Worm (Caenorhabditis elegans) whole organism, late embryonic: Measurements from ENCODE around the gene C44B9.3.

Experiments used
- C08G9.2 ChIP-seq: sonication (generic microtip); optimal IDR thresholded peaks from 2 replicates; lab custom pipeline; 2016; ENCODE audit warnings: mild to moderate bottlenecking, missing genetic modification characterization, moderate library complexity, missing compliant biosample characterization
- C38D4.7 ChIP-seq: fragments of 200-800 bp; sonication (Bioruptor generic); optimal IDR thresholded peaks from 2 replicates; lab custom pipeline; 2018; ENCODE audit warnings: mild to moderate bottlenecking, missing genetic modification characterization, moderate library complexity, missing compliant biosample characterization
- F13H6.1 ChIP-seq: sonication (generic microtip); optimal IDR thresholded peaks from 2 replicates; lab custom pipeline; 2016; ENCODE audit warnings: missing genetic modification characterization, missing compliant biosample characterization
- K02D7.2 ChIP-seq: sonication (generic microtip); optimal IDR thresholded peaks from 2 replicates; lab custom pipeline; 2017; ENCODE audit warnings: mild to moderate bottlenecking, missing genetic modification characterization, missing compliant biosample characterization
- K09A11.1 ChIP-seq: sonication (generic microtip); optimal IDR thresholded peaks from 2 replicates; lab custom pipeline; 2017; ENCODE audit warnings: antibody characterized with exemption, mild to moderate bottlenecking, missing genetic modification characterization, missing compliant biosample characterization; ENCODE audit not compliant: insufficient read depth
- Y22D7AL.16 ChIP-seq: sonication (generic microtip); optimal IDR thresholded peaks from 2 replicates; lab custom pipeline; 2016; ENCODE audit warnings: missing genetic modification characterization, missing compliant biosample characterization
- ahr-1 ChIP-seq: sonication (generic microtip); optimal IDR thresholded peaks from 2 replicates; lab custom pipeline; 2016; ENCODE audit warnings: missing genetic modification characterization, missing compliant biosample characterization
- ama-1 ChIP-seq: fragments of 150-350 bp; optimal IDR thresholded peaks from 2 replicates; lab custom pipeline; 2014
- ceh-14 ChIP-seq: sonication (generic microtip); optimal IDR thresholded peaks from 2 replicates; lab custom pipeline; 2016; ENCODE audit warnings: missing genotype, missing genetic modification characterization, missing compliant biosample characterization
- ceh-18 ChIP-seq: sonication (generic microtip); optimal IDR thresholded peaks from 2 replicates; lab custom pipeline; 2016; ENCODE audit warnings: missing genetic modification characterization, missing compliant biosample characterization
- ceh-19 ChIP-seq: fragments of 200-800 bp; sonication (Bioruptor generic); optimal IDR thresholded peaks from 2 replicates; lab custom pipeline; 2018; ENCODE audit warnings: mild to moderate bottlenecking, missing genetic modification characterization, missing compliant biosample characterization
- ceh-2 ChIP-seq: sonication (generic microtip); optimal IDR thresholded peaks from 2 replicates; lab custom pipeline; 2016; ENCODE audit warnings: missing genotype, missing genetic modification characterization, missing compliant biosample characterization
- ceh-30 ChIP-seq: fragments of 150-350 bp; optimal IDR thresholded peaks from 2 replicates; lab custom pipeline; 2014; ENCODE audit warnings: missing biosample characterization, missing genetic modification characterization
- ceh-31 ChIP-seq: sonication (generic microtip); optimal IDR thresholded peaks from 2 replicates; lab custom pipeline; 2016; ENCODE audit warnings: missing genetic modification characterization, missing compliant biosample characterization
- ceh-48 ChIP-seq: sonication (generic microtip); optimal IDR thresholded peaks from 2 replicates; lab custom pipeline; 2016; ENCODE audit warnings: missing genetic modification characterization, inconsistent platforms, missing compliant biosample characterization
- ceh-6 ChIP-seq: fragments of 200-800 bp; sonication (Bioruptor generic); optimal IDR thresholded peaks from 2 replicates; lab custom pipeline; 2018; ENCODE audit warnings: mild to moderate bottlenecking, missing genetic modification characterization, missing compliant biosample characterization
- ceh-9 ChIP-seq: sonication (generic microtip); optimal IDR thresholded peaks from 2 replicates; lab custom pipeline; 2016; ENCODE audit warnings: mild to moderate bottlenecking, missing genetic modification characterization, inconsistent platforms, missing compliant biosample characterization
- che-1 ChIP-seq: sonication (generic microtip); optimal IDR thresholded peaks from 2 replicates; lab custom pipeline; 2016; ENCODE audit warnings: mild to moderate bottlenecking, missing genetic modification characterization, missing compliant biosample characterization
- dve-1 ChIP-seq: sonication (generic microtip); optimal IDR thresholded peaks from 2 replicates; lab custom pipeline; 2017; ENCODE audit warnings: antibody characterized with exemption, mild to moderate bottlenecking, missing genetic modification characterization, missing compliant biosample characterization
- elt-2 ChIP-seq: sonication (generic microtip); optimal IDR thresholded peaks from 2 replicates; lab custom pipeline; 2016; ENCODE audit warnings: missing genetic modification reagents, missing genetic modification characterization, missing compliant biosample characterization
- elt-4 ChIP-seq: sonication (generic microtip); optimal IDR thresholded peaks from 2 replicates; lab custom pipeline; 2016; ENCODE audit warnings: missing genetic modification characterization, missing compliant biosample characterization
- eyg-1 ChIP-seq: sonication (generic microtip); optimal IDR thresholded peaks from 2 replicates; lab custom pipeline; 2016; ENCODE audit warnings: missing genotype, missing genetic modification characterization, missing compliant biosample characterization
- fax-1 ChIP-seq: sonication (generic microtip); optimal IDR thresholded peaks from 2 replicates; lab custom pipeline; 2016; ENCODE audit warnings: missing genotype, missing genetic modification characterization, missing compliant biosample characterization
- fkh-10 ChIP-seq: fragments of 150-350 bp; optimal IDR thresholded peaks from 2 replicates; lab custom pipeline; 2014; ENCODE audit warnings: missing biosample characterization, missing genetic modification reagents, missing genetic modification characterization
- fkh-6 ChIP-seq: sonication (generic microtip); optimal IDR thresholded peaks from 2 replicates; lab custom pipeline; 2016; ENCODE audit warnings: missing genetic modification characterization, missing compliant biosample characterization
- gmeb-2 ChIP-seq: sonication (generic microtip); optimal IDR thresholded peaks from 2 replicates; lab custom pipeline; 2016; ENCODE audit warnings: missing genetic modification characterization, inconsistent platforms, missing compliant biosample characterization
- hlh-13 ChIP-seq: fragments of 200-800 bp; sonication (Bioruptor generic); optimal IDR thresholded peaks from 2 replicates; lab custom pipeline; 2018; ENCODE audit warnings: mild to moderate bottlenecking, missing genetic modification characterization, missing compliant biosample characterization
- hlh-30 ChIP-seq: sonication (generic microtip); optimal IDR thresholded peaks from 2 replicates; lab custom pipeline; 2017; ENCODE audit warnings: antibody characterized with exemption, missing genetic modification characterization, missing compliant biosample characterization; ENCODE audit not compliant: insufficient read depth
- hlh-8 ChIP-seq: sonication (generic microtip); optimal IDR thresholded peaks from 2 replicates; lab custom pipeline; 2016; ENCODE audit warnings: missing genotype, missing genetic modification characterization, missing compliant biosample characterization
- lim-6 ChIP-seq: sonication (generic microtip); optimal IDR thresholded peaks from 2 replicates; lab custom pipeline; 2016; ENCODE audit warnings: missing genetic modification characterization, missing compliant biosample characterization
- lin-11 ChIP-seq: fragments of 200-800 bp; sonication (Bioruptor generic); optimal IDR thresholded peaks from 2 replicates; lab custom pipeline; 2018; ENCODE audit warnings: mild to moderate bottlenecking, missing genetic modification characterization, missing compliant biosample characterization
- madf-2 ChIP-seq: sonication (generic microtip); optimal IDR thresholded peaks from 2 replicates; lab custom pipeline; 2017; ENCODE audit warnings: missing genetic modification characterization, missing compliant biosample characterization
- mec-3 ChIP-seq: sonication (generic microtip); optimal IDR thresholded peaks from 2 replicates; lab custom pipeline; 2016; ENCODE audit warnings: borderline replicate concordance, missing genetic modification characterization, missing compliant biosample characterization
- nfya-1 ChIP-seq: sonication (generic microtip); optimal IDR thresholded peaks from 2 replicates; lab custom pipeline; 2017; ENCODE audit warnings: missing genetic modification characterization, mild to moderate bottlenecking, missing compliant biosample characterization, antibody characterized with exemption, moderate library complexity
- nhr-11 ChIP-seq: fragments of 150-350 bp; optimal IDR thresholded peaks from 2 replicates; lab custom pipeline; 2014; ENCODE audit warnings: missing biosample characterization, missing genetic modification characterization
- npax-4 ChIP-seq: sonication (generic microtip); optimal IDR thresholded peaks from 2 replicates; lab custom pipeline; 2016; ENCODE audit warnings: missing genetic modification characterization, missing compliant biosample characterization
- odd-2 ChIP-seq: sonication (generic microtip); optimal IDR thresholded peaks from 2 replicates; lab custom pipeline; 2017; ENCODE audit warnings: antibody characterized with exemption, mild to moderate bottlenecking, missing genetic modification characterization, missing compliant biosample characterization
- pag-3 ChIP-seq: sonication (generic microtip); optimal IDR thresholded peaks from 2 replicates; lab custom pipeline; 2016; ENCODE audit warnings: missing compliant biosample characterization, missing genetic modification characterization, borderline replicate concordance
- pha-2 ChIP-seq: sonication (generic microtip); optimal IDR thresholded peaks from 2 replicates; lab custom pipeline; 2017; ENCODE audit warnings: mild to moderate bottlenecking, missing genetic modification characterization, missing compliant biosample characterization
- pros-1 ChIP-seq: fragments of 150-350 bp; optimal IDR thresholded peaks from 2 replicates; lab custom pipeline; 2014; ENCODE audit warnings: missing biosample characterization, missing genetic modification reagents, missing genetic modification characterization
- rnt-1 ChIP-seq: sonication (generic microtip); optimal IDR thresholded peaks from 2 replicates; lab custom pipeline; 2016; ENCODE audit warnings: missing genetic modification characterization, missing compliant biosample characterization
- sdc-2 ChIP-seq: sonication (generic microtip); optimal IDR thresholded peaks from 2 replicates; lab custom pipeline; 2016; ENCODE audit warnings: missing genotype, missing genetic modification characterization, missing compliant biosample characterization
- sox-2 ChIP-seq: fragments of 200-800 bp; sonication (Bioruptor generic); IDR thresholded peaks from 2 replicates; pipeline ENCODE4 v1.3.6; 2022; ENCODE audit warnings: missing genetic modification reagents, missing genetic modification characterization, missing compliant biosample characterization
- sox-4 ChIP-seq: sonication (generic microtip); optimal IDR thresholded peaks from 2 replicates; lab custom pipeline; 2017; ENCODE audit warnings: mild to moderate bottlenecking, missing genetic modification characterization, inconsistent platforms, missing compliant biosample characterization
- syd-9 ChIP-seq: sonication (generic microtip); optimal IDR thresholded peaks from 2 replicates; lab custom pipeline; 2016; ENCODE audit warnings: mild to moderate bottlenecking, missing genetic modification characterization, moderate library complexity, missing compliant biosample characterization
- tbx-2 ChIP-seq: sonication (generic microtip); optimal IDR thresholded peaks from 2 replicates; lab custom pipeline; 2016; ENCODE audit warnings: missing genetic modification characterization, missing compliant biosample characterization
- ttx-3 ChIP-seq: sonication (generic microtip); optimal IDR thresholded peaks from 2 replicates; lab custom pipeline; 2016; ENCODE audit warnings: missing genetic modification reagents, missing genetic modification characterization, missing compliant biosample characterization
- unc-3 ChIP-seq, 2 experiments: fragments of 200-800 bp in 1 of 2; sonication (Bioruptor generic) in 1 of 2; sonication (generic microtip) in 1 of 2; conservative IDR thresholded peaks in 1 of 2; optimal IDR thresholded peaks in 1 of 2; 2 replicates each; pipeline versions ENCODE4 v1.3.6 to Lab custom; 2016 to 2022; ENCODE audit warnings: missing compliant biosample characterization in 2 of 2, missing genetic modification characterization in 2 of 2, missing genetic modification reagents in 1 of 2
- unc-55 ChIP-seq: sonication (generic microtip); optimal IDR thresholded peaks from 2 replicates; lab custom pipeline; 2017; ENCODE audit warnings: missing biosample characterization, missing genetic modification reagents, missing genetic modification characterization
- unc-86 ChIP-seq: sonication (generic microtip); optimal IDR thresholded peaks from 2 replicates; lab custom pipeline; 2016; ENCODE audit warnings: missing genetic modification characterization, missing compliant biosample characterization
- zip-5 ChIP-seq: sonication (generic microtip); optimal IDR thresholded peaks from 2 replicates; lab custom pipeline; 2016; ENCODE audit warnings: missing genetic modification characterization, missing compliant biosample characterization
- ztf-16 ChIP-seq: sonication (generic microtip); optimal IDR thresholded peaks from 2 replicates; lab custom pipeline; 2017; ENCODE audit warnings: missing genetic modification characterization, missing compliant biosample characterization

Gene C44B9.3

DNA sequence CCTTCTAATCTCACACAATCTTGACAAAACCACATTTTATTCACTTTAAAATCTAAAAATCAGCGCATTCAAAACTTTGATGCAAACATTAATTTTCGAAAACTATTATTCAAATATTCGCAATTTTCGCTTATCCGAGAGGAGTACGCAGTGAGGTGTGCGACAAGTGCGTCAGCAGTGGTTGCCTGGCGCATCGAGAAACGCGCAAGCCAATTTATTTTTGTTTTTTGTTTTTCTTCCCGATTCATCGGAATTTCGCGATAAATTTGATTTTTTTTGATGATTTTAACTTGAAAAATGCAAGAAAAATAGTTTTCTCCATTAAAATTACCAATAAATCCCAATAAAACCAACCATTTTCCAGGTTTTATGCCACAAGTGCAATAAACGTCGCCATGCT lies 31.1 kb downstream of the C44B9.3 start, which contains the start of the genes fbxb-85 and hex-3:
fbxb-85 (minus strand) TSS at position 106 of the 400 bp plus-strand sequence.
hex-3 (plus strand) TSS at position 365 of the 400 bp plus-strand sequence.
- TF ChIP-seq elt-2: peak; percentile 86
- peak; percentile 74 for TF ChIP-seq dve-1 (tag; lab: Kevin White, UChicago)
- TF ChIP-seq ceh-9 (tag; lab: Kevin White, UChicago): no peak
- peak; percentile 44 for TF ChIP-seq hlh-13 (GFP tag; lab: Kevin White, UChicago)
- TF ChIP-seq pag-3 (tag; lab: Kevin White, UChicago): no peak
- TF ChIP-seq rnt-1 (tag; lab: Kevin White, UChicago): peak; percentile 65
- peak; percentile 86 for TF ChIP-seq tbx-2 (tag; lab: Kevin White, UChicago)
- peak; percentile 67 for TF ChIP-seq ceh-19 (GFP tag; lab: Kevin White, UChicago)
- TF ChIP-seq sdc-2 (tag; lab: Kevin White, UChicago): peak; percentile 46
- TF ChIP-seq nhr-11: no peak
- peak; percentile 66 for TF ChIP-seq npax-4 (tag; lab: Kevin White, UChicago)
- no peak for TF ChIP-seq odd-2
- peak; percentile 39 for TF ChIP-seq K02D7.2 (tag; lab: Kevin White, UChicago)
- peak; percentile 91 for TF ChIP-seq ztf-16
- TF ChIP-seq elt-4 (tag; lab: Kevin White, UChicago): no peak
- peak; percentile 50 for TF ChIP-seq lim-6 (tag; lab: Kevin White, UChicago)
- peak; percentile 65 for TF ChIP-seq che-1
- TF ChIP-seq ceh-30 (tag; lab: Kevin White, UChicago): peak; percentile 61
- peak; percentile 71 for TF ChIP-seq ceh-6 (GFP tag; lab: Kevin White, UChicago)
- peak; percentile 67 for TF ChIP-seq ceh-48 (tag; lab: Kevin White, UChicago)
- TF ChIP-seq syd-9 (tag; lab: Kevin White, UChicago): peak; percentile 80
- peak; percentile 17; the same call in 1 of the 2 replicates for TF ChIP-seq sox-2 (GFP tag; lab: Robert Waterston, UW)
- TF ChIP-seq eyg-1: peak; percentile 47
- peak; percentile 67 for TF ChIP-seq Y22D7AL.16 (tag; lab: Kevin White, UChicago)
- peak; percentile 53 for TF ChIP-seq fkh-6 (tag; lab: Kevin White, UChicago)
- peak; percentile 71 for TF ChIP-seq pha-2
- peak; percentile 70 for TF ChIP-seq ceh-2 (tag; lab: Kevin White, UChicago)
- no peak for TF ChIP-seq pros-1
- TF ChIP-seq ceh-31 (tag; lab: Kevin White, UChicago): peak; percentile 92
- TF ChIP-seq F13H6.1 (tag; lab: Kevin White, UChicago): peak; percentile 75
- TF ChIP-seq K09A11.1: peak; percentile 35
- no peak for TF ChIP-seq mec-3
- TF ChIP-seq C08G9.2: peak; percentile 73
- TF ChIP-seq C38D4.7: peak; percentile 62
- peak; percentile 66 for TF ChIP-seq ceh-14 (tag; lab: Kevin White, UChicago)
- TF ChIP-seq unc-86 (tag; lab: Kevin White, UChicago): peak; percentile 88
- TF ChIP-seq ttx-3 (tag; lab: Kevin White, UChicago): peak; percentile 80
- no peak for TF ChIP-seq fkh-10 (GFP tag; lab: Kevin White, UChicago)
- peak; percentile 50 for TF ChIP-seq gmeb-2 (tag; lab: Kevin White, UChicago)
- TF ChIP-seq unc-3 (GFP tag; conservative IDR thresholded peaks at IDR 0.05; lab: Robert Waterston, UW): peak; percentile 59
- TF ChIP-seq unc-3 (tag; optimal IDR thresholded peaks at IDR 0.05; lab: Kevin White, UChicago): peak; percentile 63
- TF ChIP-seq sox-4: peak; percentile 63
- no peak for TF ChIP-seq hlh-30
- peak; percentile 18 for TF ChIP-seq hlh-8 (tag; lab: Kevin White, UChicago)
- peak; percentile 62 for TF ChIP-seq madf-2 (tag; lab: Kevin White, UChicago)
- peak; percentile 93 for TF ChIP-seq ceh-18 (tag; lab: Kevin White, UChicago)
- TF ChIP-seq unc-55: peak; percentile 23
- TF ChIP-seq nfya-1 (tag; lab: Kevin White, UChicago): peak; percentile 94
- peak; percentile 60 for TF ChIP-seq lin-11 (tag; lab: Kevin White, UChicago)
- TF ChIP-seq ahr-1 (tag; lab: Kevin White, UChicago): peak; percentile 42
- TF ChIP-seq fax-1 (tag; lab: Kevin White, UChicago): peak; percentile 69
- no peak for TF ChIP-seq ama-1 (lab: Kevin White, UChicago)
- TF ChIP-seq zip-5 (tag; lab: Kevin White, UChicago): peak; percentile 28
